Fruit fly (Drosophila melanogaster) whole organism, embryonic: Measurements from ENCODE around the gene CG10137.

Experiments used
- Atf3 ChIP-seq: fragments of 200-800 bp; sonication (Bioruptor generic); optimal IDR thresholded peaks from 3 replicates; lab custom pipeline; 2016; ENCODE audit warnings: missing biosample characterization, missing genetic modification characterization
- B-H2 ChIP-seq: fragments of 200-800 bp; sonication (Bioruptor generic); optimal IDR thresholded peaks from 2 replicates; lab custom pipeline; 2018; ENCODE audit warnings: missing biosample characterization, mild to moderate bottlenecking, missing genetic modification characterization
- BEAF-32 ChIP-seq: fragments of 200-800 bp; sonication (Bioruptor generic); optimal IDR thresholded peaks from 3 replicates; lab custom pipeline; 2017; ENCODE audit warnings: missing biosample characterization, missing genetic modification characterization, mild to moderate bottlenecking, moderate library complexity, missing genetic modification reagents
- CG10267 ChIP-seq: fragments of 200-800 bp; sonication (Bioruptor generic); optimal IDR thresholded peaks from 2 replicates; lab custom pipeline; 2018; ENCODE audit warnings: missing biosample characterization, mild to moderate bottlenecking, missing genetic modification characterization, moderate library complexity
- CG11456 ChIP-seq: fragments of 200-800 bp; sonication (Bioruptor generic); IDR thresholded peaks from 3 replicates; pipeline ENCODE4 v1.3.6; 2022; ENCODE audit warnings: missing biosample characterization, missing genetic modification characterization
- CG12942 ChIP-seq: fragments of 200-800 bp; sonication (Bioruptor generic); optimal IDR thresholded peaks from 3 replicates; lab custom pipeline; 2016; ENCODE audit warnings: missing biosample characterization, missing genetic modification characterization
- CG13624 ChIP-seq: fragments of 200-800 bp; sonication (Bioruptor generic); optimal IDR thresholded peaks from 2 replicates; lab custom pipeline; 2016; ENCODE audit warnings: missing biosample characterization, missing genetic modification characterization
- CG17328 ChIP-seq: fragments of 200-800 bp; sonication (Bioruptor generic); IDR thresholded peaks from 2 replicates; pipeline ENCODE4 v1.3.6; 2022; ENCODE audit warnings: missing biosample characterization, missing genetic modification characterization
- CG2120 ChIP-seq: fragments of 200-800 bp; sonication (Bioruptor generic); optimal IDR thresholded peaks from 3 replicates; lab custom pipeline; 2016; ENCODE audit warnings: missing biosample characterization, missing genetic modification characterization
- CG33213 ChIP-seq: fragments of 200-800 bp; sonication (Bioruptor generic); optimal IDR thresholded peaks from 3 replicates; lab custom pipeline; 2016; ENCODE audit warnings: missing biosample characterization, missing genetic modification characterization
- CG34224 ChIP-seq: fragments of 200-800 bp; sonication (Bioruptor generic); IDR thresholded peaks from 3 replicates; pipeline ENCODE4 v1.3.6; 2022; ENCODE audit warnings: missing biosample characterization, missing genetic modification characterization; ENCODE audit not compliant: partially characterized antibody
- CG34376 ChIP-seq: fragments of 200-800 bp; sonication (Bioruptor generic); optimal IDR thresholded peaks from 2 replicates; lab custom pipeline; 2018; ENCODE audit warnings: missing biosample characterization, mild to moderate bottlenecking, missing genetic modification characterization
- CG34422 ChIP-seq: fragments of 200-800 bp; sonication (Bioruptor generic); IDR thresholded peaks from 3 replicates; pipeline ENCODE4 v1.3.6; 2022; ENCODE audit warnings: missing biosample characterization, missing genetic modification characterization
- CG4617 ChIP-seq: fragments of 200-800 bp; sonication (Bioruptor generic); optimal IDR thresholded peaks from 3 replicates; lab custom pipeline; 2016; ENCODE audit warnings: missing biosample characterization, missing genetic modification characterization, borderline replicate concordance
- CG4730 ChIP-seq: fragments of 200-800 bp; sonication (Bioruptor generic); IDR thresholded peaks from 2 replicates; pipeline ENCODE4 v1.3.6; 2022; ENCODE audit warnings: missing biosample characterization, missing genetic modification characterization
- CG7372 ChIP-seq: fragments of 200-800 bp; sonication (Bioruptor generic); IDR thresholded peaks from 2 replicates; pipeline ENCODE4 v1.3.6; 2022; ENCODE audit warnings: missing biosample characterization, missing genetic modification characterization
- CG7963 ChIP-seq: fragments of 200-800 bp; sonication (Bioruptor generic); IDR thresholded peaks from 3 replicates; pipeline ENCODE4 v1.3.6; 2022; ENCODE audit warnings: missing biosample characterization, missing genetic modification characterization; ENCODE audit not compliant: partially characterized antibody
- CG8924 ChIP-seq: fragments of 200-800 bp; optimal IDR thresholded peaks from 3 replicates; lab custom pipeline; 2019; ENCODE audit warnings: missing biosample characterization, mild to moderate bottlenecking, missing genetic modification characterization, moderate library complexity
- CG9437 ChIP-seq: fragments of 200-800 bp; sonication (Bioruptor generic); optimal IDR thresholded peaks from 2 replicates; lab custom pipeline; 2018; ENCODE audit warnings: missing biosample characterization, mild to moderate bottlenecking, missing genetic modification characterization
- Chrac-16 ChIP-seq: fragments of 200-800 bp; sonication (Bioruptor generic); optimal IDR thresholded peaks from 3 replicates; lab custom pipeline; 2016; ENCODE audit warnings: missing biosample characterization, missing genetic modification characterization
- Dek ChIP-seq: fragments of 200-800 bp; sonication (Bioruptor generic); optimal IDR thresholded peaks from 3 replicates; lab custom pipeline; 2019; ENCODE audit warnings: missing biosample characterization, mild to moderate bottlenecking, missing genetic modification characterization, moderate library complexity
- Doc2 ChIP-seq: fragments of 200-800 bp; sonication (Bioruptor generic); IDR thresholded peaks from 2 replicates; pipeline ENCODE4 v1.3.6; 2022; ENCODE audit warnings: missing biosample characterization, missing genetic modification characterization
- Dp ChIP-seq: fragments of 200-800 bp; sonication (Bioruptor generic); optimal IDR thresholded peaks from 2 replicates; lab custom pipeline; 2018; ENCODE audit warnings: missing biosample characterization, mild to moderate bottlenecking, missing genetic modification characterization, moderate library complexity
- Ets97D ChIP-seq: fragments of 200-800 bp; sonication (Bioruptor generic); optimal IDR thresholded peaks from 3 replicates; lab custom pipeline; 2016; ENCODE audit warnings: missing biosample characterization, missing genetic modification characterization
- Fer1 ChIP-seq: fragments of 200-800 bp; sonication (Bioruptor generic); optimal IDR thresholded peaks from 2 replicates; lab custom pipeline; 2017; ENCODE audit warnings: missing biosample characterization, mild to moderate bottlenecking, missing genetic modification characterization
- HLH4C ChIP-seq: fragments of 200-800 bp; sonication (Bioruptor generic); IDR thresholded peaks from 3 replicates; pipeline ENCODE4 v1.3.6; 2022; ENCODE audit warnings: missing biosample characterization, missing genetic modification characterization; ENCODE audit not compliant: partially characterized antibody
- MBD-R2 ChIP-seq: fragments of 200-800 bp; sonication (Bioruptor generic); IDR thresholded peaks from 2 replicates; pipeline ENCODE4 v1.3.6; 2022; ENCODE audit warnings: missing biosample characterization, missing genetic modification characterization
- MESR4 ChIP-seq: fragments of 200-800 bp; sonication (Bioruptor generic); optimal IDR thresholded peaks from 2 replicates; lab custom pipeline; 2018; ENCODE audit warnings: missing biosample characterization, mild to moderate bottlenecking, missing genetic modification characterization, moderate library complexity
- Med ChIP-seq: fragments of 200-800 bp; sonication (Bioruptor generic); peaks from one replicate; lab custom pipeline; 2016; ENCODE audit warnings: missing biosample characterization, missing genetic modification characterization, mild to moderate bottlenecking, inconsistent platforms, moderate library complexity
- Myb ChIP-seq: fragments of 200-800 bp; sonication (Bioruptor generic); optimal IDR thresholded peaks from 2 replicates; lab custom pipeline; 2016; ENCODE audit warnings: missing biosample characterization, missing genetic modification characterization
- Nf-YA ChIP-seq: fragments of 200-800 bp; sonication (Bioruptor generic); IDR thresholded peaks from 2 replicates; pipeline ENCODE4 v1.3.6; 2022; ENCODE audit warnings: missing biosample characterization, missing genetic modification characterization
- PHDP ChIP-seq: fragments of 200-800 bp; sonication (Bioruptor generic); optimal IDR thresholded peaks from 3 replicates; lab custom pipeline; 2018; ENCODE audit warnings: missing biosample characterization, mild to moderate bottlenecking, missing genetic modification characterization, moderate library complexity
- Pdp1 ChIP-seq, 2 experiments: fragments of 200-800 bp; sonication (Bioruptor generic); optimal IDR thresholded peaks; 3 replicates each; lab custom pipeline; 2016; ENCODE audit warnings: missing biosample characterization in 2 of 2, missing genetic modification characterization in 2 of 2, mild to moderate bottlenecking in 1 of 2, moderate library complexity in 1 of 2
- Sin3A ChIP-seq: fragments of >200 bp; optimal IDR thresholded peaks from 2 replicates; lab custom pipeline; 2018
- Sox102F ChIP-seq: fragments of 200-800 bp; sonication (Bioruptor generic); optimal IDR thresholded peaks from 2 replicates; lab custom pipeline; 2018; ENCODE audit warnings: missing biosample characterization, mild to moderate bottlenecking, missing genetic modification characterization, moderate library complexity
- Tbp ChIP-seq: fragments of >200 bp; optimal IDR thresholded peaks from 2 replicates; lab custom pipeline; 2018; ENCODE audit warnings: missing biosample characterization, missing genetic modification characterization
- ase ChIP-seq: fragments of 200-800 bp; sonication (Bioruptor generic); IDR thresholded peaks from 3 replicates; pipeline ENCODE4 v1.3.6; 2022; ENCODE audit warnings: missing biosample characterization, missing genetic modification characterization
- crp ChIP-seq, 2 experiments: fragments of 200-800 bp; sonication (Bioruptor generic); optimal IDR thresholded peaks; 2 replicates in 1 of 2; 3 replicates in 1 of 2; lab custom pipeline; 2017; ENCODE audit warnings: missing biosample characterization in 2 of 2, missing genetic modification characterization in 2 of 2, mild to moderate bottlenecking in 1 of 2, moderate library complexity in 1 of 2
- exex ChIP-seq: fragments of 200-800 bp; sonication (Bioruptor generic); optimal IDR thresholded peaks from 4 replicates; lab custom pipeline; 2018; ENCODE audit warnings: missing biosample characterization, mild to moderate bottlenecking, missing genetic modification characterization, moderate library complexity
- gce ChIP-seq: fragments of 200-800 bp; sonication (Bioruptor generic); IDR thresholded peaks from 3 replicates; pipeline ENCODE4 v1.3.6; 2022; ENCODE audit warnings: missing biosample characterization, missing genetic modification characterization
- gcm ChIP-seq: fragments of 200-800 bp; sonication (Bioruptor generic); optimal IDR thresholded peaks from 2 replicates; lab custom pipeline; 2019; ENCODE audit warnings: missing biosample characterization, mild to moderate bottlenecking, missing genetic modification characterization, moderate library complexity
- grau ChIP-seq: fragments of 200-800 bp; optimal IDR thresholded peaks from 3 replicates; lab custom pipeline; 2019; ENCODE audit warnings: missing biosample characterization, mild to moderate bottlenecking, missing genetic modification characterization, moderate library complexity
- nerfin-2 ChIP-seq: fragments of 200-800 bp; sonication (Bioruptor generic); IDR thresholded peaks from 2 replicates; pipeline ENCODE4 v1.3.6; 2022; ENCODE audit warnings: missing biosample characterization, missing genetic modification characterization; ENCODE audit not compliant: partially characterized antibody
- pzg ChIP-seq: fragments of 200-800 bp; sonication (Bioruptor generic); optimal IDR thresholded peaks from 3 replicates; lab custom pipeline; 2018; ENCODE audit warnings: missing biosample characterization, mild to moderate bottlenecking, missing genetic modification characterization, moderate library complexity
- sna ChIP-seq: fragments of 200-800 bp; sonication (Bioruptor generic); IDR thresholded peaks from 2 replicates; pipeline ENCODE4 v1.3.6; 2022; ENCODE audit warnings: missing biosample characterization, missing genetic modification characterization; ENCODE audit not compliant: partially characterized antibody
- sob ChIP-seq: fragments of 200-800 bp; sonication (Bioruptor generic); IDR thresholded peaks from 2 replicates; pipeline ENCODE4 v1.3.6; 2022; ENCODE audit warnings: missing biosample characterization, missing genetic modification characterization
- stc ChIP-seq: fragments of 200-800 bp; sonication (Bioruptor generic); IDR thresholded peaks from 2 replicates; pipeline ENCODE4 v1.3.6; 2022; ENCODE audit warnings: missing biosample characterization, missing genetic modification characterization
- trh ChIP-seq: fragments of 200-800 bp; sonication (Bioruptor generic); optimal IDR thresholded peaks from 2 replicates; lab custom pipeline; 2016; ENCODE audit warnings: missing biosample characterization, missing genetic modification characterization
- twi ChIP-seq: fragments of 200-800 bp; optimal IDR thresholded peaks from 2 replicates; lab custom pipeline; 2019; ENCODE audit warnings: missing biosample characterization, mild to moderate bottlenecking, missing genetic modification characterization, moderate library complexity
- vvl ChIP-seq: fragments of 200-800 bp; sonication (Bioruptor generic); IDR thresholded peaks from 2 replicates; pipeline ENCODE4 v1.3.6; 2022; ENCODE audit warnings: missing biosample characterization, missing genetic modification characterization
- yki ChIP-seq: fragments of >200 bp; optimal IDR thresholded peaks from 3 replicates; lab custom pipeline; 2018

CG10137 gene

dm6 chr2L:19528308-19528707 lies 1.8 kb downstream of the CG10137 start (continued):
- TF ChIP-seq CG34224 = no peak
- TF ChIP-seq yki (lab: Kevin White, UChicago) = no peak
- peak; percentile 93 for TF ChIP-seq ase
- peak; percentile 91 to 93 for TF ChIP-seq Pdp1 (GFP tag; optimal IDR thresholded peaks at IDR 0.05; lab: Kevin White, UChicago)
- peak; percentile 77; the same call in 1 of the 3 replicates for TF ChIP-seq gce (GFP tag; lab: Robert Waterston, UW)
- peak; percentile 92 for TF ChIP-seq stc
- TF ChIP-seq HLH4C = no peak
- TF ChIP-seq CG33213 (GFP tag; lab: Kevin White, UChicago) = peak; percentile 94
- peak; percentile 97 for TF ChIP-seq CG8924
- peak; percentile 98 for TF ChIP-seq Dek (tag; lab: Kevin White, UChicago)
- peak; percentile 85 for TF ChIP-seq Atf3 (GFP tag; lab: Kevin White, UChicago)
- peak; percentile 98 for TF ChIP-seq CG11456 (GFP tag; lab: Robert Waterston, UW)
- TF ChIP-seq PHDP (tag; lab: Kevin White, UChicago) = peak; percentile 98
- peak; percentile 98 for TF ChIP-seq sob (GFP tag; lab: Robert Waterston, UW)
- TF ChIP-seq grau = peak; percentile 96
- TF ChIP-seq CG7372 = peak; percentile 96
- peak; percentile 94 for TF ChIP-seq CG4730 (GFP tag; lab: Robert Waterston, UW)
- peak; percentile 91 for TF ChIP-seq Chrac-16
- peak; percentile 91 for TF ChIP-seq Sox102F (GFP tag; lab: Kevin White, UChicago)
- peak; percentile 72 for TF ChIP-seq Doc2 (GFP tag; lab: Robert Waterston, UW)
- TF ChIP-seq Dp (GFP tag; lab: Kevin White, UChicago) = peak; percentile 5
- peak; percentile 77 for TF ChIP-seq trh (GFP tag; lab: Kevin White, UChicago)
- TF ChIP-seq gcm = peak; percentile 86
- TF ChIP-seq twi (tag; lab: Kevin White, UChicago) = peak; percentile 74
- no peak for TF ChIP-seq sna
- peak; percentile 98 for TF ChIP-seq CG13624 (GFP tag; lab: Kevin White, UChicago)
- peak; percentile 84 for TF ChIP-seq Ets97D (GFP tag; lab: Kevin White, UChicago)
- peak; percentile 91 for TF ChIP-seq CG17328 (GFP tag; lab: Robert Waterston, UW)

dm6 chr2L:19530092-19530491 lies 3.6 kb downstream of the CG10137 start, which contains the start of gene CG10165:
TSS of gene CG10165 (minus strand) at chr2L:19530305.
- 0 out of 2 replicates have a peak, but pooled peaks have one; percentile 22 for TF ChIP-seq Nf-YA
- TF ChIP-seq CG10267 (tag; lab: Kevin White, UChicago) = peak; percentile 94
- TF ChIP-seq crp (GFP tag; optimal IDR thresholded peaks at IDR 0.05; lab: Kevin White, UChicago) = peak; percentile 49 to 88
- no peak for TF ChIP-seq nerfin-2 (GFP tag; lab: Robert Waterston, UW)
- no peak for TF ChIP-seq CG7963 (GFP tag; lab: Robert Waterston, UW)
- peak; percentile 43 for TF ChIP-seq pzg (GFP tag; lab: Kevin White, UChicago)
- peak; percentile 21 for TF ChIP-seq CG2120 (GFP tag; lab: Kevin White, UChicago)
- TF ChIP-seq CG34376 (GFP tag; lab: Kevin White, UChicago) = no peak
- peak; percentile 28 for TF ChIP-seq MESR4
- peak; percentile 23 for TF ChIP-seq B-H2 (GFP tag; lab: Kevin White, UChicago)
- TF ChIP-seq Ets97D (GFP tag; lab: Kevin White, UChicago) = peak; percentile 21
- TF ChIP-seq CG4617 (GFP tag; lab: Kevin White, UChicago) = peak; percentile 3
- peak; percentile 83 for TF ChIP-seq MBD-R2 (GFP tag; lab: Robert Waterston, UW)
- peak; percentile 11 for TF ChIP-seq Dp (GFP tag; lab: Kevin White, UChicago)
- peak; percentile 56 for TF ChIP-seq CG9437 (GFP tag; lab: Kevin White, UChicago)
- TF ChIP-seq Med (GFP tag; lab: Kevin White, UChicago) = peak; percentile 60
- TF ChIP-seq Myb (GFP tag; lab: Kevin White, UChicago) = peak; percentile 96
- TF ChIP-seq vvl = peak; percentile 47; the same call in 1 of the 2 replicates
- TF ChIP-seq CG34422 (GFP tag; lab: Robert Waterston, UW) = peak; percentile 36; the same call in 1 of the 3 replicates
- TF ChIP-seq BEAF-32 (GFP tag; lab: Kevin White, UChicago) = peak; percentile 12
- no peak for TF ChIP-seq Tbp (GFP tag; lab: Kevin White, UChicago)
- peak in 1 of 2 experiments; percentile 44 for TF ChIP-seq Pdp1 (GFP tag; optimal IDR thresholded peaks at IDR 0.05; lab: Kevin White, UChicago)
- TF ChIP-seq exex = peak; percentile 57
- peak; percentile 2 for TF ChIP-seq Fer1 (GFP tag; lab: Kevin White, UChicago)
- TF ChIP-seq CG12942 (GFP tag; lab: Kevin White, UChicago) = no peak
- TF ChIP-seq Sin3A = no peak
- peak; percentile 5; the same call in 1 of the 2 replicates for TF ChIP-seq sob (GFP tag; lab: Robert Waterston, UW)
